Fruit fly (Drosophila melanogaster): ENCODE data around the gene CG13930.

- TF ChIP-seq CG1620 (GFP tag; optimal IDR thresholded peaks at IDR 0.05) (no peak), kay (GFP tag; ENCODE audit: borderline replicate concordance) (no peak), CG12768 (GFP tag; optimal IDR thresholded peaks at IDR 0.05) (no peak), Hr96 (GFP tag; optimal IDR thresholded peaks at IDR 0.05) (no peak), toe (GFP tag; optimal IDR thresholded peaks at IDR 0.05) (no peak), CG14711 (tag; optimal IDR thresholded peaks at IDR 0.05) (no peak), CG5204 (GFP tag; optimal IDR thresholded peaks at IDR 0.05) (no peak), CG11617 (GFP tag; optimal IDR thresholded peaks at IDR 0.05) (no peak), pad (GFP tag; optimal IDR thresholded peaks at IDR 0.05) (no peak), bab1 (GFP tag; optimal IDR thresholded peaks at IDR 0.05) (no peak)
These were observed 1.9 kb upstream of the CG13930 start, which contains the start of gene CG7991 for dm6 chr3L:1674381-1674780.
